Worm (Caenorhabditis elegans) whole organism, young adult: ENCODE results near the gene C08E8.9.
A peak's percentile ranks its signal among the peaks of the same experiment; 100 is the strongest.

Source experiments
- B0261.1 ChIP-seq: sonication (generic microtip); optimal IDR thresholded peaks from 2 replicates; lab custom pipeline; 2016; ENCODE audit warnings: mild to moderate bottlenecking, missing genetic modification characterization, moderate library complexity, missing compliant biosample characterization
- C06A6.2 ChIP-seq: fragments of 200-800 bp; sonication (Bioruptor generic); conservative IDR thresholded peaks from 2 replicates; pipeline ENCODE4 v1.3.6; 2022; ENCODE audit warnings: missing genetic modification characterization, missing compliant biosample characterization
- C17E4.6 ChIP-seq: fragments of 200-800 bp; sonication (Bioruptor generic); IDR thresholded peaks from 2 replicates; pipeline ENCODE4 v1.3.6; 2022; ENCODE audit warnings: missing genetic modification reagents, missing genetic modification characterization, missing compliant biosample characterization
- F49E8.2 ChIP-seq: sonication (generic microtip); optimal IDR thresholded peaks from 3 replicates; lab custom pipeline; 2017; ENCODE audit warnings: missing genetic modification characterization, mild to moderate bottlenecking, missing compliant biosample characterization, antibody characterized with exemption, moderate library complexity; ENCODE audit not compliant: insufficient read depth
- F55B11.4 ChIP-seq: sonication (generic microtip); optimal IDR thresholded peaks from 2 replicates; lab custom pipeline; 2016; ENCODE audit warnings: missing compliant biosample characterization, missing genetic modification characterization, borderline replicate concordance; ENCODE audit not compliant: insufficient read depth
- F57A8.1 ChIP-seq: fragments of 200-800 bp; sonication (Bioruptor generic); optimal IDR thresholded peaks from 2 replicates; lab custom pipeline; 2018; ENCODE audit warnings: mild to moderate bottlenecking, missing genetic modification characterization, moderate library complexity, missing compliant biosample characterization
- F57C9.4 ChIP-seq: sonication (generic microtip); optimal IDR thresholded peaks from 2 replicates; lab custom pipeline; 2017; ENCODE audit warnings: mild to moderate bottlenecking, missing genetic modification characterization, missing compliant biosample characterization
- K11D2.4 ChIP-seq: fragments of 200-800 bp; sonication (Bioruptor generic); IDR thresholded peaks from 2 replicates; pipeline ENCODE4 v1.3.6; 2022; ENCODE audit warnings: missing genetic modification reagents, missing genetic modification characterization, missing compliant biosample characterization
- T26A5.8 ChIP-seq: sonication (generic microtip); optimal IDR thresholded peaks from 2 replicates; lab custom pipeline; 2016; ENCODE audit warnings: missing genetic modification characterization, missing compliant biosample characterization
- Y79H2A.3 ChIP-seq: fragments of 200-800 bp; sonication (Bioruptor generic); conservative IDR thresholded peaks from 2 replicates; pipeline ENCODE4 v1.3.6; 2022; ENCODE audit warnings: missing genetic modification reagents, missing genetic modification characterization, missing compliant biosample characterization
- attf-6 ChIP-seq: fragments of 200-800 bp; sonication (Bioruptor generic); IDR thresholded peaks from 2 replicates; pipeline ENCODE4 v1.3.6; 2022; ENCODE audit warnings: missing genetic modification reagents, missing genetic modification characterization, missing compliant biosample characterization
- bed-1 ChIP-seq: fragments of 200-800 bp; sonication (Bioruptor generic); IDR thresholded peaks from 2 replicates; pipeline ENCODE4 v1.3.6; 2022; ENCODE audit warnings: missing genetic modification reagents, missing genetic modification characterization, missing compliant biosample characterization
- cebp-1 ChIP-seq, 2 experiments: fragments of 200-800 bp in 1 of 2; sonication (Bioruptor generic) in 1 of 2; sonication (generic microtip) in 1 of 2; IDR thresholded peaks in 1 of 2; optimal IDR thresholded peaks in 1 of 2; 2 replicates each; pipeline versions ENCODE4 v1.3.6 to Lab custom; 2017 to 2022; ENCODE audit warnings: missing compliant biosample characterization in 2 of 2, missing genetic modification characterization in 2 of 2, mild to moderate bottlenecking in 1 of 2, missing genetic modification reagents in 1 of 2, moderate library complexity in 1 of 2
- ceh-79 ChIP-seq: sonication (generic microtip); optimal IDR thresholded peaks from 2 replicates; lab custom pipeline; 2017; ENCODE audit warnings: mild to moderate bottlenecking, missing genetic modification characterization, missing compliant biosample characterization
- ceh-91 ChIP-seq: fragments of 200-800 bp; sonication (Bioruptor generic); IDR thresholded peaks from 2 replicates; pipeline ENCODE4 v1.3.6; 2022; ENCODE audit warnings: missing genetic modification reagents, missing genetic modification characterization, missing compliant biosample characterization
- dox-1 ChIP-seq: fragments of 200-800 bp; sonication (Bioruptor generic); IDR thresholded peaks from 2 replicates; pipeline ENCODE4 v1.3.6; 2022; ENCODE audit warnings: missing genetic modification reagents, missing genetic modification characterization, missing compliant biosample characterization
- efl-1 ChIP-seq: fragments of 150-350 bp; optimal IDR thresholded peaks from 2 replicates; lab custom pipeline; 2014; ENCODE audit warnings: missing biosample characterization, missing genetic modification reagents, missing genetic modification characterization
- egl-18 ChIP-seq: fragments of 200-800 bp; sonication (Bioruptor generic); IDR thresholded peaks from 2 replicates; pipeline ENCODE4 v1.3.6; 2022; ENCODE audit warnings: missing genetic modification reagents, missing genetic modification characterization, missing compliant biosample characterization
- egl-44 ChIP-seq: fragments of 200-800 bp; sonication (Bioruptor generic); IDR thresholded peaks from 2 replicates; pipeline ENCODE4 v1.3.6; 2022; ENCODE audit warnings: missing genetic modification reagents, missing genetic modification characterization, missing compliant biosample characterization
- ekl-4 ChIP-seq: fragments of 200-800 bp; sonication (Bioruptor generic); IDR thresholded peaks from 2 replicates; pipeline ENCODE4 v1.3.6; 2022; ENCODE audit warnings: missing genetic modification reagents, missing genetic modification characterization, missing compliant biosample characterization
- fkh-3 ChIP-seq: sonication (generic microtip); optimal IDR thresholded peaks from 2 replicates; lab custom pipeline; 2016; ENCODE audit warnings: mild to moderate bottlenecking, missing genetic modification characterization, missing compliant biosample characterization
- him-1 ChIP-seq: sonication (generic microtip); optimal IDR thresholded peaks from 2 replicates; lab custom pipeline; 2016; ENCODE audit warnings: missing genotype, missing genetic modification reagents, missing genetic modification characterization, missing compliant biosample characterization
- hlh-26 ChIP-seq: fragments of 200-800 bp; sonication (Bioruptor generic); conservative IDR thresholded peaks from 2 replicates; pipeline ENCODE4 v1.3.6; 2022; ENCODE audit warnings: missing genetic modification reagents, missing genetic modification characterization, missing compliant biosample characterization
- hmg-20 ChIP-seq: fragments of 200-800 bp; sonication (Bioruptor generic); IDR thresholded peaks from 2 replicates; pipeline ENCODE4 v1.3.6; 2022; ENCODE audit warnings: missing genetic modification reagents, missing genetic modification characterization, missing compliant biosample characterization
- hsf-1 ChIP-seq: fragments of 200-800 bp; sonication (Bioruptor generic); IDR thresholded peaks from 2 replicates; pipeline ENCODE4 v1.3.6; 2022; ENCODE audit warnings: missing genetic modification reagents, missing genetic modification characterization, missing compliant biosample characterization
- lag-1 ChIP-seq: fragments of 200-800 bp; sonication (Bioruptor generic); IDR thresholded peaks from 2 replicates; pipeline ENCODE4 v1.3.6; 2022; ENCODE audit warnings: missing genetic modification reagents, missing genetic modification characterization, missing compliant biosample characterization
- let-526 ChIP-seq: fragments of 200-800 bp; sonication (Bioruptor generic); IDR thresholded peaks from 2 replicates; pipeline ENCODE4 v1.3.6; 2022; ENCODE audit warnings: missing genetic modification reagents, missing genetic modification characterization, missing compliant biosample characterization
- let-607 ChIP-seq, 2 experiments: fragments of 200-800 bp in 1 of 2; sonication (Bioruptor generic) in 1 of 2; sonication (generic microtip) in 1 of 2; optimal IDR thresholded peaks; 2 replicates each; lab custom pipeline; 2016 to 2018; ENCODE audit warnings: mild to moderate bottlenecking in 2 of 2, missing compliant biosample characterization in 2 of 2, missing genetic modification characterization in 2 of 2, moderate library complexity in 2 of 2, missing genotype in 1 of 2
- lin-35 ChIP-seq, 3 experiments: fragments of 150-350 bp in 2 of 3; sonication (generic microtip) in 1 of 3; optimal IDR thresholded peaks; 2 replicates each; lab custom pipeline; 2014 to 2018; ENCODE audit warnings: missing biosample characterization in 3 of 3, missing genetic modification characterization in 3 of 3, missing genetic modification reagents in 3 of 3
- lsy-27 ChIP-seq: sonication (generic microtip); optimal IDR thresholded peaks from 2 replicates; lab custom pipeline; 2017; ENCODE audit warnings: missing genetic modification characterization, mild to moderate bottlenecking, missing compliant biosample characterization, antibody characterized with exemption, missing genotype, borderline replicate concordance; ENCODE audit not compliant: insufficient read depth
- madf-6 ChIP-seq: fragments of 200-800 bp; sonication (Bioruptor generic); IDR thresholded peaks from 2 replicates; pipeline ENCODE4 v1.3.6; 2022; ENCODE audit warnings: missing genetic modification reagents, missing genetic modification characterization, missing compliant biosample characterization
- mxl-1 ChIP-seq: sonication (generic microtip); optimal IDR thresholded peaks from 2 replicates; lab custom pipeline; 2016; ENCODE audit warnings: missing genetic modification characterization, missing compliant biosample characterization
- nhr-27 ChIP-seq: fragments of 200-800 bp; sonication (Bioruptor generic); optimal IDR thresholded peaks from 2 replicates; lab custom pipeline; 2018; ENCODE audit warnings: mild to moderate bottlenecking, missing genetic modification characterization, moderate library complexity, missing compliant biosample characterization
- nhr-80 ChIP-seq: sonication (generic microtip); optimal IDR thresholded peaks from 2 replicates; lab custom pipeline; 2016; ENCODE audit warnings: missing genetic modification characterization, missing compliant biosample characterization
- pha-4 ChIP-seq: fragments of 150-350 bp; sonication (generic microtip); optimal IDR thresholded peaks from 2 replicates; lab custom pipeline; 2014; ENCODE audit warnings: missing biosample characterization, missing genetic modification reagents, missing genetic modification characterization
- rec-8 ChIP-seq, 2 experiments: sonication (generic microtip); optimal IDR thresholded peaks; 2 replicates each; lab custom pipeline; 2016; ENCODE audit warnings: mild to moderate bottlenecking in 2 of 2, missing genetic modification characterization in 2 of 2, missing genetic modification reagents in 2 of 2, missing genotype in 2 of 2, missing biosample characterization in 1 of 2, missing compliant biosample characterization in 1 of 2, moderate library complexity in 1 of 2
- rpc-1 ChIP-seq, 2 experiments: fragments of 150-350 bp in 1 of 2; sonication (generic microtip) in 1 of 2; optimal IDR thresholded peaks; 2 replicates each; lab custom pipeline; 2014 to 2018; ENCODE audit warnings: missing biosample characterization in 1 of 2, missing genetic modification characterization in 1 of 2, missing genetic modification reagents in 1 of 2, missing genotype in 1 of 2
- sea-2 ChIP-seq: fragments of 200-800 bp; sonication (Bioruptor generic); IDR thresholded peaks from 2 replicates; pipeline ENCODE4 v1.3.6; 2022; ENCODE audit warnings: missing genetic modification characterization, missing compliant biosample characterization
- snpc-4 ChIP-seq, 5 experiments: fragments of 150-350 bp in 1 of 5; sonication (generic microtip) in 4 of 5; optimal IDR thresholded peaks; 2 replicates each; lab custom pipeline; 2014 to 2018; ENCODE audit warnings: missing genetic modification characterization in 5 of 5, missing biosample characterization in 3 of 5, antibody characterized with exemption in 2 of 5, mild to moderate bottlenecking in 2 of 5, missing compliant biosample characterization in 2 of 5, missing genotype in 2 of 5, moderate library complexity in 2 of 5, missing genetic modification reagents in 1 of 5
- tbp1 ChIP-seq: fragments of 200-800 bp; sonication (Bioruptor generic); optimal IDR thresholded peaks from 2 replicates; lab custom pipeline; 2018; ENCODE audit warnings: mild to moderate bottlenecking, missing genetic modification characterization, missing compliant biosample characterization
- tbx-9 ChIP-seq: sonication (generic microtip); optimal IDR thresholded peaks from 2 replicates; lab custom pipeline; 2016; ENCODE audit warnings: borderline replicate concordance, missing genetic modification characterization, inconsistent platforms, missing compliant biosample characterization
- ztf-22 ChIP-seq: fragments of 200-800 bp; sonication (Bioruptor generic); optimal IDR thresholded peaks from 2 replicates; lab custom pipeline; 2018; ENCODE audit warnings: mild to moderate bottlenecking, missing genetic modification characterization, moderate library complexity, missing compliant biosample characterization
- ztf-26 ChIP-seq: sonication (generic microtip); optimal IDR thresholded peaks from 2 replicates; lab custom pipeline; 2017; ENCODE audit warnings: missing genetic modification characterization, missing compliant biosample characterization
- ztf-6 ChIP-seq: fragments of 200-800 bp; sonication (Bioruptor generic); IDR thresholded peaks from 2 replicates; pipeline ENCODE4 v1.3.6; 2022; ENCODE audit warnings: missing genetic modification reagents, missing genetic modification characterization, missing compliant biosample characterization

Gene C08E8.9

ce11 chrV:18410142-18410541 is 45.5 kb downstream of the C08E8.9 start, which contains the start of gene srh-207:
srh-207 (minus strand) TSS chrV:18410242.
- TF ChIP-seq lsy-27 (tag; lab: Kevin White, UChicago) (no peak), ztf-22 (GFP tag; lab: Kevin White, UChicago) (no peak), egl-44 (GFP tag; lab: Robert Waterston, UW) (no peak), hsf-1 (no peak), T26A5.8 (tag; lab: Kevin White, UChicago) (no peak), attf-6 (no peak), C06A6.2 (GFP tag; lab: Robert Waterston, UW) (no peak), snpc-4 (GFP tag; optimal IDR thresholded peaks at IDR 0.05; lab: Kevin White, UChicago) (no peak), snpc-4 (tag; optimal IDR thresholded peaks at IDR 0.05; lab: Kevin White, UChicago) (no peak), hmg-20 (GFP tag; lab: Robert Waterston, UW) (no peak), F55B11.4 (tag; lab: Kevin White, UChicago) (no peak), K11D2.4 (GFP tag; lab: Robert Waterston, UW) (no peak), nhr-27 (tag; lab: Kevin White, UChicago) (no peak), madf-6 (GFP tag; lab: Robert Waterston, UW) (no peak), F57C9.4 (tag; lab: Kevin White, UChicago) (no peak), ztf-6 (GFP tag; lab: Robert Waterston, UW) (no peak)
- TF ChIP-seq, all 124 proteins: peak for 0

DNA sequence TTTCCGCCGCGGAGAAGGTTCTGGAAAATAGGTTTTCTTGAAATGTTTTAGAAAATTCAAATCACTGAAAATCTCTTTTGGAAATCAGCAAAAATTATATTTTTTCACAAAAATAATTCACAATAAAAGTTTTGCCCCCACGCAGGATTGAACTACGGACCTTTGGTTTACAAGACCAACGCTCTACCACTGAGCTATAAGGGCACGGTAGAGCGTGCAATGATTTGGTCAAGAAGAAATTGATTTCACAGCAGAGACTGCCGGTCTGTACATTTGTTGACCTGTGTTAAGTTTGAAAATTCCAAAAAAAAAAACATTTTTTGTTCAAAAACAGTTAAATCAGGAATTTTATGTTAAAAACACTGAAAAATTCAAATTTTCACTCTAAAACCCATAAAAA is 47.7 kb downstream of the C08E8.9 start:
- TF ChIP-seq madf-6 (GFP tag; lab: Robert Waterston, UW): peak; percentile 60; the same call in 1 of the 2 replicates
- TF ChIP-seq C17E4.6: peak; percentile 54; the same call in 1 of the 2 replicates
- TF ChIP-seq tbp1: peak; percentile 92
- no peak for TF ChIP-seq fkh-3 (tag; lab: Kevin White, UChicago)
- TF ChIP-seq sea-2: no peak
- TF ChIP-seq nhr-80: peak; percentile 2
- TF ChIP-seq pha-4 (tag; lab: Kevin White, UChicago): no peak
- no peak for TF ChIP-seq hlh-26
- TF ChIP-seq rpc-1 (optimal IDR thresholded peaks at IDR 0.05; lab: Kevin White, UChicago): peak; percentile 82
- peak; percentile 94 for TF ChIP-seq rpc-1 (tag; optimal IDR thresholded peaks at IDR 0.05; lab: Kevin White, UChicago)
- peak; percentile 70 for TF ChIP-seq him-1 (tag; lab: Kevin White, UChicago)
- TF ChIP-seq lag-1 (GFP tag; lab: Robert Waterston, UW): no peak
- TF ChIP-seq cebp-1 (GFP tag; IDR thresholded peaks at IDR 0.05; lab: Robert Waterston, UW): no peak
- peak; percentile 47 for TF ChIP-seq cebp-1 (tag; optimal IDR thresholded peaks at IDR 0.05; lab: Kevin White, UChicago)
- TF ChIP-seq lin-35 (GFP tag; optimal IDR thresholded peaks at IDR 0.05; lab: Kevin White, UChicago): peak in 1 of 3 experiments; percentile 56
- TF ChIP-seq mxl-1: peak; percentile 70
- peak; percentile 85 for TF ChIP-seq B0261.1 (tag; lab: Kevin White, UChicago)
- no peak for TF ChIP-seq ceh-79
- TF ChIP-seq let-607 (tag; optimal IDR thresholded peaks at IDR 0.05; lab: Kevin White, UChicago): no peak
- TF ChIP-seq egl-18: no peak
- peak in 1 of 2 experiments; percentile 33 for TF ChIP-seq rec-8 (tag; optimal IDR thresholded peaks at IDR 0.05; lab: Kevin White, UChicago)
- peak; percentile 51; the same call in 1 of the 2 replicates for TF ChIP-seq dox-1 (GFP tag; lab: Robert Waterston, UW)
- peak; percentile 60 for TF ChIP-seq snpc-4 (GFP tag; optimal IDR thresholded peaks at IDR 0.05; lab: Kevin White, UChicago)
- peak in 2 of 4 experiments; percentile 18 to 74 for TF ChIP-seq snpc-4 (tag; optimal IDR thresholded peaks at IDR 0.05; lab: Kevin White, UChicago)
- no peak; the same call in 1 of the 2 replicates for TF ChIP-seq Y79H2A.3 (GFP tag; lab: Robert Waterston, UW)
- TF ChIP-seq ceh-91 (GFP tag; lab: Robert Waterston, UW): no peak
- TF ChIP-seq let-526 (GFP tag; lab: Robert Waterston, UW): no peak
- no peak for TF ChIP-seq bed-1 (GFP tag; lab: Robert Waterston, UW)
- no peak for TF ChIP-seq efl-1 (GFP tag; lab: Kevin White, UChicago)
- TF ChIP-seq ekl-4 (GFP tag; lab: Robert Waterston, UW): peak; percentile 35; the same call in 1 of the 2 replicates
- peak; percentile 50 for TF ChIP-seq F49E8.2
- TF ChIP-seq ztf-26 (tag; lab: Kevin White, UChicago): no peak
- no peak for TF ChIP-seq tbx-9 (tag; lab: Kevin White, UChicago)
- TF ChIP-seq F57A8.1 (GFP tag; lab: Kevin White, UChicago): no peak
- no peak for TF ChIP-seq C06A6.2 (GFP tag; lab: Robert Waterston, UW)
